Worm (Caenorhabditis elegans) whole organism, young adult: ENCODE data around the gene aly-3.

ENCODE experiments used
- C06A6.2 ChIP-seq: fragments of 200-800 bp; sonication (Bioruptor generic); conservative IDR thresholded peaks from 2 replicates; pipeline ENCODE4 v1.3.6; 2022; ENCODE audit warnings: missing genetic modification characterization, missing compliant biosample characterization
- dpl-1 ChIP-seq: fragments of 150-350 bp; optimal IDR thresholded peaks from 2 replicates; lab custom pipeline; 2014; ENCODE audit warnings: missing biosample characterization, missing genetic modification reagents, missing genetic modification characterization
- egl-18 ChIP-seq: fragments of 200-800 bp; sonication (Bioruptor generic); IDR thresholded peaks from 2 replicates; pipeline ENCODE4 v1.3.6; 2022; ENCODE audit warnings: missing genetic modification reagents, missing genetic modification characterization, missing compliant biosample characterization
- egrh-3 ChIP-seq: fragments of 200-800 bp; sonication (Bioruptor generic); IDR thresholded peaks from 2 replicates; pipeline ENCODE4 v1.3.6; 2022; ENCODE audit warnings: missing genetic modification reagents, missing genetic modification characterization, missing compliant biosample characterization
- lin-26 ChIP-seq: fragments of 200-800 bp; sonication (Bioruptor generic); IDR thresholded peaks from 2 replicates; pipeline ENCODE4 v1.3.6; 2022; ENCODE audit warnings: missing genetic modification reagents, missing genetic modification characterization, missing compliant biosample characterization
- lin-54 ChIP-seq: fragments of 200-800 bp; sonication (Bioruptor generic); optimal IDR thresholded peaks from 2 replicates; lab custom pipeline; 2018; ENCODE audit warnings: mild to moderate bottlenecking, missing genetic modification characterization, missing compliant biosample characterization
- nhr-27 ChIP-seq: fragments of 200-800 bp; sonication (Bioruptor generic); optimal IDR thresholded peaks from 2 replicates; lab custom pipeline; 2018; ENCODE audit warnings: mild to moderate bottlenecking, missing genetic modification characterization, moderate library complexity, missing compliant biosample characterization
- pha-4 ChIP-seq: fragments of 150-350 bp; sonication (generic microtip); optimal IDR thresholded peaks from 2 replicates; lab custom pipeline; 2014; ENCODE audit warnings: missing biosample characterization, missing genetic modification reagents, missing genetic modification characterization
- sdz-38 ChIP-seq: sonication (generic microtip); optimal IDR thresholded peaks from 2 replicates; lab custom pipeline; 2016; ENCODE audit warnings: missing genotype, missing genetic modification characterization, missing compliant biosample characterization
- snpc-1.3 ChIP-seq: sonication (generic microtip); optimal IDR thresholded peaks from 2 replicates; lab custom pipeline; 2017; ENCODE audit warnings: missing genetic modification characterization, mild to moderate bottlenecking, missing compliant biosample characterization, antibody characterized with exemption, moderate library complexity, missing genotype, missing genetic modification reagents; ENCODE audit not compliant: insufficient read depth
- snpc-4 ChIP-seq, 5 experiments: fragments of 150-350 bp in 1 of 5; sonication (generic microtip) in 4 of 5; optimal IDR thresholded peaks; 2 replicates each; lab custom pipeline; 2014 to 2018; ENCODE audit warnings: missing genetic modification characterization in 5 of 5, missing biosample characterization in 3 of 5, antibody characterized with exemption in 2 of 5, mild to moderate bottlenecking in 2 of 5, missing compliant biosample characterization in 2 of 5, missing genotype in 2 of 5, moderate library complexity in 2 of 5, missing genetic modification reagents in 1 of 5
- tbp1 ChIP-seq: fragments of 200-800 bp; sonication (Bioruptor generic); optimal IDR thresholded peaks from 2 replicates; lab custom pipeline; 2018; ENCODE audit warnings: mild to moderate bottlenecking, missing genetic modification characterization, missing compliant biosample characterization

ce11 chrIV:12093819-12094218 lies 29.3 kb upstream of the aly-3 start, which contains the start of gene F11A10.5:
- TF ChIP-seq snpc-1.3 (tag; lab: Kevin White, UChicago) (no peak), egl-18 (no peak), dpl-1 (GFP tag; lab: Kevin White, UChicago) (no peak), C06A6.2 (GFP tag; lab: Robert Waterston, UW) (no peak), pha-4 (no peak), egrh-3 (no peak), lin-54 (no peak), tbp1 (GFP tag; lab: Kevin White, UChicago) (no peak), snpc-4 (GFP tag; optimal IDR thresholded peaks at IDR 0.05; lab: Kevin White, UChicago) (no peak), snpc-4 (tag; optimal IDR thresholded peaks at IDR 0.05; lab: Kevin White, UChicago) (no peak), lin-26 (GFP tag; lab: Robert Waterston, UW) (no peak), sdz-38 (tag; lab: Kevin White, UChicago) (no peak), nhr-27 (tag; lab: Kevin White, UChicago) (no peak)
